Fruit fly (Drosophila melanogaster): ENCODE data around the gene loj.

- TF ChIP-seq CG8478 (optimal IDR thresholded peaks at IDR 0.05) (no peak), CTCF (optimal IDR thresholded peaks at IDR 0.05) (no peak)
Observed at dm6 chr3L:6111458-6111857, 16.7 kb downstream of the loj start.
